Fruit fly (Drosophila melanogaster) whole organism, embryonic: ENCODE results near the gene bun.

Experiments used
- CG10431 ChIP-seq: fragments of 200-800 bp; sonication (Bioruptor generic); optimal IDR thresholded peaks from 3 replicates; lab custom pipeline; 2018; ENCODE audit warnings: missing biosample characterization, mild to moderate bottlenecking, missing genetic modification characterization
- CG11085 ChIP-seq: fragments of 200-800 bp; sonication (Bioruptor generic); IDR thresholded peaks from 2 replicates; pipeline ENCODE4 v1.3.6; 2022; ENCODE audit warnings: missing biosample characterization, missing genetic modification characterization
- CG11695 ChIP-seq: fragments of 200-800 bp; sonication (Bioruptor generic); IDR thresholded peaks from 3 replicates; pipeline ENCODE4 v1.3.6; 2022; ENCODE audit warnings: missing biosample characterization, missing genetic modification characterization
- CG12769 ChIP-seq: fragments of 200-800 bp; sonication (Bioruptor generic); optimal IDR thresholded peaks from 2 replicates; lab custom pipeline; 2019; ENCODE audit warnings: missing biosample characterization, mild to moderate bottlenecking, missing genetic modification characterization, moderate library complexity
- CG14965 ChIP-seq: fragments of 200-800 bp; sonication (Bioruptor generic); optimal IDR thresholded peaks from 2 replicates; lab custom pipeline; 2016; ENCODE audit warnings: missing biosample characterization, missing genetic modification characterization, borderline replicate concordance
- CG15011 ChIP-seq: fragments of 200-800 bp; sonication (Bioruptor generic); optimal IDR thresholded peaks from 3 replicates; lab custom pipeline; 2018; ENCODE audit warnings: missing biosample characterization, mild to moderate bottlenecking, missing genetic modification characterization
- CG1529 ChIP-seq: fragments of 200-800 bp; sonication (Bioruptor generic); optimal IDR thresholded peaks from 3 replicates; lab custom pipeline; 2018; ENCODE audit warnings: missing biosample characterization, missing genetic modification characterization
- CG15601 ChIP-seq: fragments of 200-800 bp; sonication (Bioruptor generic); optimal IDR thresholded peaks from 3 replicates; lab custom pipeline; 2019; ENCODE audit warnings: missing biosample characterization, mild to moderate bottlenecking, missing genetic modification characterization, moderate library complexity
- CG17385 ChIP-seq: fragments of 200-800 bp; sonication (Bioruptor generic); optimal IDR thresholded peaks from 3 replicates; lab custom pipeline; 2018; ENCODE audit warnings: missing biosample characterization, mild to moderate bottlenecking, missing genetic modification characterization
- CG1832 ChIP-seq: fragments of 200-800 bp; sonication (Bioruptor generic); optimal IDR thresholded peaks from 2 replicates; lab custom pipeline; 2017; ENCODE audit warnings: missing biosample characterization, mild to moderate bottlenecking, missing genetic modification characterization, inconsistent platforms
- CG2199 ChIP-seq: fragments of 200-800 bp; sonication (Bioruptor generic); IDR thresholded peaks from 3 replicates; pipeline ENCODE4 v1.3.6; 2022; ENCODE audit warnings: missing biosample characterization, missing genetic modification characterization
- CG2712 ChIP-seq: fragments of 200-800 bp; optimal IDR thresholded peaks from 3 replicates; lab custom pipeline; 2019; ENCODE audit warnings: missing biosample characterization, mild to moderate bottlenecking, missing genetic modification characterization, moderate library complexity
- CG31224 ChIP-seq: fragments of 200-800 bp; sonication (Bioruptor generic); IDR thresholded peaks from 2 replicates; pipeline ENCODE4 v1.3.6; 2022; ENCODE audit warnings: missing biosample characterization, missing genetic modification characterization
- CG34422 ChIP-seq: fragments of 200-800 bp; sonication (Bioruptor generic); IDR thresholded peaks from 3 replicates; pipeline ENCODE4 v1.3.6; 2022; ENCODE audit warnings: missing biosample characterization, missing genetic modification characterization
- CG3847 ChIP-seq: fragments of 200-800 bp; sonication (Bioruptor generic); IDR thresholded peaks from 2 replicates; pipeline ENCODE4 v1.3.6; 2022; ENCODE audit warnings: missing biosample characterization, missing genetic modification characterization
- CG4360 ChIP-seq: fragments of 200-800 bp; sonication (Bioruptor generic); IDR thresholded peaks from 2 replicates; pipeline ENCODE4 v1.3.6; 2022; ENCODE audit warnings: missing biosample characterization, missing genetic modification characterization
- CG4424 ChIP-seq: fragments of 200-800 bp; sonication (Bioruptor generic); optimal IDR thresholded peaks from 3 replicates; lab custom pipeline; 2016; ENCODE audit warnings: missing biosample characterization, missing genetic modification characterization
- CG4730 ChIP-seq: fragments of 200-800 bp; sonication (Bioruptor generic); IDR thresholded peaks from 2 replicates; pipeline ENCODE4 v1.3.6; 2022; ENCODE audit warnings: missing biosample characterization, missing genetic modification characterization
- Ets65A ChIP-seq: fragments of 200-800 bp; sonication (Bioruptor generic); peaks from one replicate; lab custom pipeline; 2016; ENCODE audit warnings: missing biosample characterization, missing genetic modification characterization
- Fer1 ChIP-seq: fragments of 200-800 bp; sonication (Bioruptor generic); optimal IDR thresholded peaks from 2 replicates; lab custom pipeline; 2017; ENCODE audit warnings: missing biosample characterization, mild to moderate bottlenecking, missing genetic modification characterization
- HLH3B ChIP-seq: fragments of 200-800 bp; sonication (Bioruptor generic); IDR thresholded peaks from 2 replicates; pipeline ENCODE4 v1.3.6; 2022; ENCODE audit warnings: missing biosample characterization, missing genetic modification characterization
- Med ChIP-seq: fragments of 200-800 bp; sonication (Bioruptor generic); peaks from one replicate; lab custom pipeline; 2016; ENCODE audit warnings: missing biosample characterization, missing genetic modification characterization, mild to moderate bottlenecking, inconsistent platforms, moderate library complexity
- NC2α ChIP-seq: fragments of 200-800 bp; sonication (Bioruptor generic); optimal IDR thresholded peaks from 2 replicates; lab custom pipeline; 2016; ENCODE audit warnings: missing biosample characterization, missing genetic modification characterization
- NC2β ChIP-seq: fragments of 200-800 bp; sonication (Bioruptor generic); optimal IDR thresholded peaks from 2 replicates; lab custom pipeline; 2016; ENCODE audit warnings: missing biosample characterization, missing genetic modification characterization
- PHDP ChIP-seq: fragments of 200-800 bp; sonication (Bioruptor generic); optimal IDR thresholded peaks from 3 replicates; lab custom pipeline; 2018; ENCODE audit warnings: missing biosample characterization, mild to moderate bottlenecking, missing genetic modification characterization, moderate library complexity
- Pdp1 ChIP-seq, 2 experiments: fragments of 200-800 bp; sonication (Bioruptor generic); optimal IDR thresholded peaks; 3 replicates each; lab custom pipeline; 2016; ENCODE audit warnings: missing biosample characterization in 2 of 2, missing genetic modification characterization in 2 of 2, mild to moderate bottlenecking in 1 of 2, moderate library complexity in 1 of 2
- Sox100B ChIP-seq: fragments of 200-800 bp; sonication (Bioruptor generic); optimal IDR thresholded peaks from 3 replicates; lab custom pipeline; 2018; ENCODE audit warnings: missing biosample characterization, mild to moderate bottlenecking, missing genetic modification characterization
- Stat92E ChIP-seq, 3 experiments: fragments of >200 bp in 2 of 3; fragments of 200-800 bp in 1 of 3; sonication (Bioruptor generic) in 1 of 3; optimal IDR thresholded peaks; 2 replicates each; lab custom pipeline; 2017 to 2019; ENCODE audit warnings: missing biosample characterization in 3 of 3, missing genetic modification characterization in 3 of 3, mild to moderate bottlenecking in 1 of 3, moderate library complexity in 1 of 3
- Vsx1 ChIP-seq: fragments of 200-800 bp; sonication (Bioruptor generic); optimal IDR thresholded peaks from 2 replicates; lab custom pipeline; 2017; ENCODE audit warnings: missing biosample characterization, mild to moderate bottlenecking, missing genetic modification characterization, missing genetic modification reagents
- ara ChIP-seq: fragments of 200-800 bp; sonication (Bioruptor generic); IDR thresholded peaks from 2 replicates; pipeline ENCODE4 v1.3.6; 2022; ENCODE audit warnings: missing biosample characterization, missing genetic modification characterization
- cato ChIP-seq: fragments of 200-800 bp; sonication (Bioruptor generic); optimal IDR thresholded peaks from 2 replicates; lab custom pipeline; 2016; ENCODE audit warnings: missing biosample characterization, missing genetic modification characterization, borderline replicate concordance
- chm ChIP-seq: fragments of 200-800 bp; sonication (Bioruptor generic); IDR thresholded peaks from 2 replicates; pipeline ENCODE4 v1.3.6; 2022; ENCODE audit warnings: missing biosample characterization, missing genetic modification characterization
- en ChIP-seq: fragments of 200-800 bp; sonication (Bioruptor generic); optimal IDR thresholded peaks from 2 replicates; lab custom pipeline; 2016; ENCODE audit warnings: missing biosample characterization, missing genetic modification characterization
- fd102C ChIP-seq: fragments of 200-800 bp; sonication (Bioruptor generic); optimal IDR thresholded peaks from 2 replicates; lab custom pipeline; 2018; ENCODE audit warnings: missing biosample characterization, mild to moderate bottlenecking, missing genetic modification characterization, moderate library complexity
- fru ChIP-seq: fragments of >200 bp; optimal IDR thresholded peaks from 2 replicates; lab custom pipeline; 2017
- grau ChIP-seq: fragments of 200-800 bp; optimal IDR thresholded peaks from 3 replicates; lab custom pipeline; 2019; ENCODE audit warnings: missing biosample characterization, mild to moderate bottlenecking, missing genetic modification characterization, moderate library complexity
- kah ChIP-seq: fragments of 200-800 bp; sonication (Bioruptor generic); optimal IDR thresholded peaks from 2 replicates; lab custom pipeline; 2018; ENCODE audit warnings: missing biosample characterization, mild to moderate bottlenecking, missing genetic modification characterization
- phol ChIP-seq: fragments of 200-800 bp; sonication (Bioruptor generic); optimal IDR thresholded peaks from 3 replicates; lab custom pipeline; 2018; ENCODE audit warnings: missing biosample characterization, mild to moderate bottlenecking, missing genetic modification characterization, moderate library complexity
- prd ChIP-seq, 3 experiments: fragments of >200 bp in 2 of 3; fragments of 200-800 bp in 1 of 3; sonication (Bioruptor generic) in 1 of 3; optimal IDR thresholded peaks in 2 of 3; IDR thresholded peaks in 1 of 3; 2 replicates in 2 of 3; 3 replicates in 1 of 3; pipeline versions ENCODE4 v1.3.6 to Lab custom; 2017 to 2022; ENCODE audit warnings: missing biosample characterization in 1 of 3, missing genetic modification characterization in 1 of 3
- ranshi ChIP-seq: fragments of 200-800 bp; sonication (Bioruptor generic); IDR thresholded peaks from 2 replicates; pipeline ENCODE4 v1.3.6; 2022; ENCODE audit warnings: missing biosample characterization, missing genetic modification characterization
- run ChIP-seq: fragments of 200-800 bp; sonication (Bioruptor generic); optimal IDR thresholded peaks from 3 replicates; lab custom pipeline; 2018; ENCODE audit warnings: missing biosample characterization, mild to moderate bottlenecking, missing genetic modification characterization
- scrt ChIP-seq: fragments of 200-800 bp; sonication (Bioruptor generic); optimal IDR thresholded peaks from 2 replicates; lab custom pipeline; 2018; ENCODE audit warnings: missing biosample characterization, mild to moderate bottlenecking, missing genetic modification characterization, moderate library complexity
- sd ChIP-seq: fragments of 200-800 bp; sonication (Bioruptor generic); optimal IDR thresholded peaks from 3 replicates; lab custom pipeline; 2018; ENCODE audit warnings: missing biosample characterization, mild to moderate bottlenecking, missing genetic modification characterization, moderate library complexity
- shn ChIP-seq: fragments of 200-800 bp; sonication (Bioruptor generic); optimal IDR thresholded peaks from 3 replicates; lab custom pipeline; 2016; ENCODE audit warnings: missing biosample characterization, missing genetic modification characterization
- sna ChIP-seq: fragments of 200-800 bp; sonication (Bioruptor generic); IDR thresholded peaks from 2 replicates; pipeline ENCODE4 v1.3.6; 2022; ENCODE audit warnings: missing biosample characterization, missing genetic modification characterization; ENCODE audit not compliant: partially characterized antibody
- ttk ChIP-seq: fragments of 200-800 bp; sonication (Bioruptor generic); IDR thresholded peaks from 2 replicates; pipeline ENCODE4 v2.1.2; 2022; ENCODE audit warnings: missing biosample characterization, missing genetic modification characterization
- vvl ChIP-seq: fragments of 200-800 bp; sonication (Bioruptor generic); IDR thresholded peaks from 2 replicates; pipeline ENCODE4 v1.3.6; 2022; ENCODE audit warnings: missing biosample characterization, missing genetic modification characterization
- wor ChIP-seq: fragments of 200-800 bp; sonication (Bioruptor generic); IDR thresholded peaks from 2 replicates; pipeline ENCODE4 v1.3.6; 2022; ENCODE audit warnings: missing biosample characterization, missing genetic modification characterization
- z ChIP-seq: fragments of 200-800 bp; sonication (Bioruptor generic); IDR thresholded peaks from 3 replicates; pipeline ENCODE4 v1.3.6; 2022; ENCODE audit warnings: missing biosample characterization, missing genetic modification characterization

bun gene

DNA sequence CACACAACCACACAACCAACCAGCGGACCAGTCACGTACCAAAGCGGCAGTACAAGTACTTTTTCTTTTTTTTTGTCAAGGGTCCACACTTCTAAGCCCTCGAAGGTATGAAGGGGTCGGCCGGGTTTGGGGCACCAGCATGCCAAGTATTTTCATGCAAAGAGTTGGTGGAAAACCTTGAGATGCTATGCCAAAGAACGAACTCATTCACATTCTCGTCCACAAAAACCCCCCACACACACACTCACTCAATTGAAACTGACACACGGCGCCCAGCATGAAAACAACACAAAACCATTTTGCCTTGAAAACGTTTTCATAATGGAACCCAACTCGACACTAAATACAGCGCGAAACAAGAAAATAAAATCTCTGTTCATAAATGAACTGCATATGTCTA lies 46.0 kb downstream of the bun start (continued):
- no peak for TF ChIP-seq ttk (GFP tag; lab: Robert Waterston, UW)
- TF ChIP-seq CG10431 = no peak
- no peak for TF ChIP-seq sna (GFP tag; lab: Robert Waterston, UW)
- TF ChIP-seq sd (tag; lab: Kevin White, UChicago) = peak; percentile 53
- no peak for TF ChIP-seq Ets65A (GFP tag; lab: Kevin White, UChicago)
- no peak for TF ChIP-seq CG11085
- no peak for TF ChIP-seq grau (tag; lab: Kevin White, UChicago)
- TF ChIP-seq NC2α (GFP tag; lab: Kevin White, UChicago) = no peak
- peak; percentile 27 for TF ChIP-seq Med (GFP tag; lab: Kevin White, UChicago)
- TF ChIP-seq CG15601 (tag; lab: Kevin White, UChicago) = peak; percentile 2
- no peak for TF ChIP-seq run (tag; lab: Kevin White, UChicago)
- TF ChIP-seq kah (GFP tag; lab: Kevin White, UChicago) = no peak
- no peak for TF ChIP-seq CG17385 (GFP tag; lab: Kevin White, UChicago)
- TF ChIP-seq HLH3B (GFP tag; lab: Robert Waterston, UW) = no peak
- peak; percentile 11 for TF ChIP-seq CG12769
- TF ChIP-seq fru = no peak
- no peak for TF ChIP-seq Fer1 (GFP tag; lab: Kevin White, UChicago)
- TF ChIP-seq en (GFP tag; lab: Kevin White, UChicago) = no peak
- peak; percentile 85 for TF ChIP-seq CG31224 (GFP tag; lab: Robert Waterston, UW)
- no peak for TF ChIP-seq CG1529 (GFP tag; lab: Kevin White, UChicago)
- 0 out of 3 replicates have a peak, but pooled peaks have one; percentile 39 for TF ChIP-seq CG2199 (GFP tag; lab: Robert Waterston, UW)
- TF ChIP-seq, all 482 proteins: peak for 7

DNA sequence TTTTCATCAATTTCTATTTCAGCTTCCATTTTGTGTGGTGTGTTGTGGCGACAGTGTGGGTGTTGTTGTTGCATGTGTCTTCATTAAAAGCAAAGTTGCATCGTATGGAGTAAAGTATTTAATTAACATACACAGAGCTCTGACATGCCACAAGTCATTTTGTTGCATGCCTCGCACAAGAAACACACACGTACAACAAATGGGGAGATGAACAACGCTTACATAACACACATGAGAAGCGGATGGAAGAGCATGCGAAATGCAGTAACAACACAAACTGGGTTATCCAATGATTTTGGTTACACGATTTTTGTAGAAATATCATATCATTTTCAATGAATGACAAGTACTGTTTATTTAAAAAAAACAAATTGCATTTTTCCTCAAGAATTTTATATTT lies 47.2 kb downstream of the bun start:
- TF ChIP-seq scrt (GFP tag; lab: Kevin White, UChicago) = no peak
- peak in 1 of 2 experiments; percentile 73 for TF ChIP-seq Pdp1 (GFP tag; optimal IDR thresholded peaks at IDR 0.05; lab: Kevin White, UChicago)
- TF ChIP-seq Med (GFP tag; lab: Kevin White, UChicago) = peak; percentile 56
- no peak for TF ChIP-seq Vsx1
- no peak for TF ChIP-seq CG1832 (GFP tag; lab: Kevin White, UChicago)
- TF ChIP-seq CG3847 = no peak
- TF ChIP-seq vvl (GFP tag; lab: Robert Waterston, UW) = no peak
- no peak for TF ChIP-seq Stat92E (GFP tag; optimal IDR thresholded peaks at IDR 0.05; lab: Kevin White, UChicago)
- no peak for TF ChIP-seq CG11695 (GFP tag; lab: Robert Waterston, UW)
- TF ChIP-seq prd (optimal IDR thresholded peaks at IDR 0.05; lab: Kevin White, UChicago) = no peak
- TF ChIP-seq prd (GFP tag; IDR thresholded peaks at IDR 0.05; lab: Robert Waterston, UW) = no peak

DNA sequence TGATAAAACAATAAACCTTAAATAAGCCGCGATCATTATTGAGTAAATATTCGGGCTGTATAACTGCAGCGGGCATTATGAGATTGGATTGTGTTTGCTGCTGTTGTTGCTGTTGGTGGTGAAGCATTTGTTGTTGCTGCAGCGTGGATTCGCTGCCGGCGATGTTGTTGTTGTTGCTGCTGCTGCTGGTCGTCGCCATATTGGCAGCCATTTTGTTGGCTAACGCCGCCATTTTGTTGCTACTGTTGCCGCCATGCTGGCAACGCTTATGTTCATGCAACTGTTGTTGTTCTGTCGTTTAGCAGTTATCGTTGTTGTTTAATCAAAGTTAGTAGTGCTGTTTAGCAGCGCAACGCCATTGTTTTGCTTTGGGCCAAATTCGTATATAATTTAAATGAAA lies 47.9 kb downstream of the bun start:
- TF ChIP-seq shn (GFP tag; lab: Kevin White, UChicago) = no peak
- TF ChIP-seq CG2712 (tag; lab: Kevin White, UChicago) = peak; percentile 29
- TF ChIP-seq CG15011 (GFP tag; lab: Kevin White, UChicago) = no peak
- no peak for TF ChIP-seq CG34422 (GFP tag; lab: Robert Waterston, UW)
- TF ChIP-seq ranshi (GFP tag; lab: Robert Waterston, UW) = 0 out of 2 replicates have a peak, but pooled peaks have one; percentile 5
- TF ChIP-seq cato (GFP tag; lab: Kevin White, UChicago) = no peak
- peak; percentile 8; the same call in 1 of the 2 replicates for TF ChIP-seq chm (GFP tag; lab: Robert Waterston, UW)
- TF ChIP-seq CG31224 (GFP tag; lab: Robert Waterston, UW) = 0 out of 2 replicates have a peak, but pooled peaks have one; percentile 11
- no peak for TF ChIP-seq wor (GFP tag; lab: Robert Waterston, UW)
- TF ChIP-seq z (GFP tag; lab: Robert Waterston, UW) = no peak
- no peak for TF ChIP-seq CG14965 (GFP tag; lab: Kevin White, UChicago)
- no peak for TF ChIP-seq CG11695 (GFP tag; lab: Robert Waterston, UW)
- peak; percentile 89 for TF ChIP-seq CG4360 (GFP tag; lab: Robert Waterston, UW)
- TF ChIP-seq CG4424 (GFP tag; lab: Kevin White, UChicago) = no peak
- peak; percentile 17 for TF ChIP-seq Sox100B
- peak; percentile 97 for TF ChIP-seq phol (tag; lab: Kevin White, UChicago)
- TF ChIP-seq CG4730 (GFP tag; lab: Robert Waterston, UW) = no peak
- TF ChIP-seq fd102C = no peak
- 0 out of 2 replicates have a peak, but pooled peaks have one; percentile 11 for TF ChIP-seq ara (GFP tag; lab: Robert Waterston, UW)
- no peak for TF ChIP-seq NC2β
- TF ChIP-seq PHDP (tag; lab: Kevin White, UChicago) = no peak
